Worm (Caenorhabditis elegans) whole organism, L4/young adult: ENCODE data around the gene C17G10.10.

Source experiments
- W03F9.2 ChIP-seq: fragments of 150-350 bp; optimal IDR thresholded peaks from 2 replicates; lab custom pipeline; 2014; ENCODE audit warnings: missing biosample characterization, missing genetic modification characterization
- him-1 ChIP-seq: sonication (generic microtip); optimal IDR thresholded peaks from 2 replicates; lab custom pipeline; 2016; ENCODE audit warnings: missing genotype, missing genetic modification reagents, missing genetic modification characterization, missing compliant biosample characterization

DNA sequence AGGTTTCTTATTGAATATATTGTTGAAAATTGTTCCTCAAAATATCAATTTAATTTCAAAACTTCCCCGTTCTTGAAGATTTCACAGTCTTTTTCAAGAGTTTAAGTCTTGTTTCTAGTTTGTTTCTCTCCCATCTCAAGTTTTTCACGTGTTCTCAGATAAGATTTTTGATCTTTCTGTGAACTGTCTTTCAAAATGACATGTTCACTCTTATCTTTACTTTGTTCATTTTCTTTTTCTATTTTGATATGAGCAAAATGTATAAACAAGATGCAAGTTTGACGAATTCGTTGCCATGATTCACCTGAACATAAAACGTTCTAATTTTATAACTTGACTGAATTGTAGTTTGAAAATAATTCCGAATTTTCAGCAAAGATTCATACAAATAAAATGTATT lies 44.4 kb downstream of the C17G10.10 start:
- TF ChIP-seq him-1 (tag; lab: Kevin White, UChicago) (no peak), W03F9.2 (no peak)
